Worm (Caenorhabditis elegans): Measurements from ENCODE around the gene cpt-3.

DNA sequence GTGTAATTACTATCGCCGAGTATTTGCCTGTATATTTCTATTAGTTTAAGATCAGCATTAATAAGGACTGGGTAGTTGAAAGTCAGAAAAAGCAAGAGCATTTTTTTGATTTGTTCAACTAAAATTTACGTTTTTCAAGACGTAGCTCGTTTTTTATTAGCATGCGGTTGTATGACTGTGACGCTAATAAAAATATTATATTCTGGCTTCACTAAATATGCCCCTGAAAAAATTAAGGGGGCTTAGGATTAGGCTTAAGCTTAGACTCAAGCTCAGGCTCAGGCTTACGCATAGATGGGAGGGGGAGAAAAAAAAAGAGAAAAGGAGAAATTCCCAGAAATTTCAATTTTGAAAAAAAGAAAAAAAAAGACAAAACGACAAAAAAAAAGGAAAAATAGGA, 25.0 kb upstream of the cpt-3 start, which contains the start of gene Y39A3A.2:
- TF ChIP-seq hmg-4 (GFP tag; optimal IDR thresholded peaks at IDR 0.05) (no peak), hnd-1 (tag; optimal IDR thresholded peaks at IDR 0.05) (no peak), ama-1 (optimal IDR thresholded peaks at IDR 0.05) (no peak), flt-1 (GFP tag; IDR thresholded peaks at IDR 0.05) (no peak), ets-7 (tag; optimal IDR thresholded peaks at IDR 0.05) (no peak), sea-1 (GFP tag; conservative IDR thresholded peaks at IDR 0.05) (no peak), tra-4 (tag; optimal IDR thresholded peaks at IDR 0.05) (no peak)

All from whole organism, early embryonic.